Worm (Caenorhabditis elegans): ENCODE data around the gene K09A9.8.

The K09A9.8 gene

DNA sequence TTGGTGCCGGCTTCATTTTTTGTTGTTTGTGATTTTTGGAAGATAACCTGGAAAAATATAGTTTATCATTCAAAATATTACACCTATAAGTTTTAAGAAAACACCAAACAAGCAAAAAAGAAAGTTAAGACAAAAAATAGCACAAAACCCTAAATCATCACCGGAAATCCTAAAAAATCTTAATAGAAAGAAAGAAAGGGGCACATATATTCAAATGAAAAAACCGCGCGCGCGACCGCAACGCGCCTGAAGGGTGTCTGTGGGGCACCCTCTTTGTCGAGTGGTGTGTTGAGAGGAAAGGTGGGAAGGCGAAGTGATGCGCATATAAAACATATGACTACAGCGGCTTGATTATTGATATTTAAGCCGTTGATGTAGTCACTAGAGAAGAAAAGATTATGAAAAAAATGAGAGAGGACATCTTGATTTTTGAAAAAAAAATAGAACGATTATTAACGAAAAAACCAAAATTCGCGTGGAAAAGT, 16.8 kb upstream of the K09A9.8 start, which contains the start of gene K09E9.3:
TSS of gene K09E9.3 (minus strand) at position 51 of the 485 bp plus-strand sequence.
- no peak for TF ChIP-seq T07F8.4 (tag; optimal IDR thresholded peaks at IDR 0.05)
- no peak for TF ChIP-seq ztf-22 (GFP tag; optimal IDR thresholded peaks at IDR 0.05)
- TF ChIP-seq hmg-1.2 (GFP tag; IDR thresholded peaks at IDR 0.05), result peak; percentile 23; the same call in 1 of the 2 replicates
- TF ChIP-seq nfya-1 (tag; optimal IDR thresholded peaks at IDR 0.05; ENCODE audit: borderline replicate concordance, insufficient read depth), result no peak

DNA sequence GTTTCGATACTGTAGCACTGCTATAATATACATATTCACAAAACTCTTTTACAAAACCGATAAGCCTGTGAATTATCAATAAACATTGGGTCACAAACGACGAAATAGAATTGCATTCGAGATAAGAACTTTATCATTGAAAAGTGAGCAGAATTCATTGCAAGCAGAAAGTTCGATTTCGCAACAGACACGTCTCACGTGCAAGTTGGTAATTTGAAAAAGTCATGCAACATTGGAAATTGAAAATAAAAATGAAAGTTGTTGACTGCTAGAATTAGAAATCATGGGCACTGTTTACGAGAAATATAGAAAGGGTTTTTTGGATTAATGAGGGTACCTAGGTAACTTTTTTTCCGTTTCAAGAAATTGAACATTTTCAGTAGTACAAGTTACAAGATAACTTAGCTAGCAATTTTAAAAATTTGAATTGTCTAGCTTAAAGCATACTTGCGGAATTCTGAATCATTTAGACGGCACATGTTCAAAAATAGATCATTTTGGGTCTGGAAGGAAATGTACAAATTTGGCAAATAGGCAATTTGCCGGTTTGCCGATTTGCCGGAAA, 13.6 kb upstream of the K09A9.8 start:
- TF ChIP-seq lin-40 (tag; optimal IDR thresholded peaks at IDR 0.05) (peak; percentile 43), xnd-1 (tag; optimal IDR thresholded peaks at IDR 0.05) (no peak), rpc-1 (optimal IDR thresholded peaks at IDR 0.05) (no peak), rpc-1 (tag; optimal IDR thresholded peaks at IDR 0.05) (no peak), F57C9.4 (tag; optimal IDR thresholded peaks at IDR 0.05) (no peak), nfya-1 (tag; optimal IDR thresholded peaks at IDR 0.05; ENCODE audit: borderline replicate concordance, insufficient read depth) (no peak), madf-10 (tag; optimal IDR thresholded peaks at IDR 0.05) (peak; percentile 68), bed-2 (GFP tag; IDR thresholded peaks at IDR 0.05) (no peak), ztf-22 (GFP tag; optimal IDR thresholded peaks at IDR 0.05) (peak; percentile 77), Y56A3A.18 (GFP tag; IDR thresholded peaks at IDR 0.05) (peak; percentile 24; the same call in 1 of the 2 replicates), C17E4.6 (GFP tag; IDR thresholded peaks at IDR 0.05) (no peak), bed-1 (GFP tag; IDR thresholded peaks at IDR 0.05) (no peak), Y79H2A.3 (GFP tag; conservative IDR thresholded peaks at IDR 0.05) (no peak), pha-4 (tag; optimal IDR thresholded peaks at IDR 0.05) (peak; percentile 76), ama-1 (optimal IDR thresholded peaks at IDR 0.05) (no peak), ama-1 (GFP tag; optimal IDR thresholded peaks at IDR 0.05) (peak in 1 of 2 experiments; percentile 76), chd-7 (tag; optimal IDR thresholded peaks at IDR 0.05) (peak; percentile 50), madf-3 (GFP tag; IDR thresholded peaks at IDR 0.05) (0 out of 2 replicates have a peak, but pooled peaks have one; percentile 64), ceh-91 (GFP tag; IDR thresholded peaks at IDR 0.05) (no peak), dpl-1 (GFP tag; optimal IDR thresholded peaks at IDR 0.05) (no peak), lsy-27 (tag; optimal IDR thresholded peaks at IDR 0.05; ENCODE audit: borderline replicate concordance, insufficient read depth) (no peak), ztf-25 (GFP tag; IDR thresholded peaks at IDR 0.05) (no peak), C06A6.2 (GFP tag; conservative IDR thresholded peaks at IDR 0.05) (peak; percentile 51; the same call in 1 of the 2 replicates), egl-18 (GFP tag; IDR thresholded peaks at IDR 0.05) (no peak), hmg-20 (GFP tag; IDR thresholded peaks at IDR 0.05) (0 out of 2 replicates have a peak, but pooled peaks have one; percentile 16), attf-5 (GFP tag; optimal IDR thresholded peaks at IDR 0.05) (peak; percentile 59), zfh-2 (GFP tag; conservative IDR thresholded peaks at IDR 0.05) (no peak), unc-130 (GFP tag; optimal IDR thresholded peaks at IDR 0.05) (no peak), attf-6 (GFP tag; IDR thresholded peaks at IDR 0.05) (no peak), ets-4 (GFP tag; optimal IDR thresholded peaks at IDR 0.05) (peak; percentile 32), mel-28 (tag; optimal IDR thresholded peaks at IDR 0.05; ENCODE audit: borderline replicate concordance) (no peak), sdz-38 (tag; optimal IDR thresholded peaks at IDR 0.05) (peak; percentile 51), mcd-1 (GFP tag; IDR thresholded peaks at IDR 0.05) (no peak), nhr-80 (tag; optimal IDR thresholded peaks at IDR 0.05) (peak; percentile 98), athp-1 (tag; optimal IDR thresholded peaks at IDR 0.05) (no peak), F57A8.1 (GFP tag; optimal IDR thresholded peaks at IDR 0.05) (no peak), ceh-40 (GFP tag; IDR thresholded peaks at IDR 0.05) (no peak), sea-2 (GFP tag; IDR thresholded peaks at IDR 0.05) (no peak), T07F8.4 (tag; optimal IDR thresholded peaks at IDR 0.05) (no peak), lin-54 (GFP tag; optimal IDR thresholded peaks at IDR 0.05) (peak; percentile 15), efl-1 (GFP tag; optimal IDR thresholded peaks at IDR 0.05) (no peak), D2030.7 (GFP tag; IDR thresholded peaks at IDR 0.05) (no peak), cebp-1 (GFP tag; IDR thresholded peaks at IDR 0.05) (peak; percentile 99), cebp-1 (tag; optimal IDR thresholded peaks at IDR 0.05) (peak; percentile 99), Y53F4B.3 (GFP tag; IDR thresholded peaks at IDR 0.05) (no peak), akir-1 (GFP tag; optimal IDR thresholded peaks at IDR 0.05) (no peak)
